Worm (Caenorhabditis elegans) whole organism, L4 larva: ENCODE data around the gene F47B8.13.

Experiments
- T26A8.4 ChIP-seq: fragments of 200-800 bp; sonication (Bioruptor generic); IDR thresholded peaks from 2 replicates; pipeline ENCODE4 v1.3.6; 2022; ENCODE audit warnings: missing genetic modification characterization, missing compliant biosample characterization
- aly-2 ChIP-seq: sonication (generic microtip); optimal IDR thresholded peaks from 2 replicates; lab custom pipeline; 2018; ENCODE audit warnings: missing biosample characterization, missing genetic modification characterization
- lsy-2 ChIP-seq, 2 experiments: fragments of 150-350 bp in 1 of 2; sonication (generic microtip) in 1 of 2; optimal IDR thresholded peaks; 2 replicates each; lab custom pipeline; 2014 to 2017; ENCODE audit warnings: missing biosample characterization in 2 of 2, missing genetic modification characterization in 2 of 2
- mxl-2 ChIP-seq: fragments of 200-800 bp; sonication (Bioruptor generic); conservative IDR thresholded peaks from 2 replicates; pipeline ENCODE4 v1.3.6; 2022; ENCODE audit warnings: missing genetic modification reagents, missing genetic modification characterization, missing compliant biosample characterization
- nhr-28 ChIP-seq: fragments of 150-350 bp; optimal IDR thresholded peaks from 2 replicates; lab custom pipeline; 2014; ENCODE audit warnings: missing biosample characterization, missing genetic modification characterization
- skn-1 ChIP-seq: fragments of 150-350 bp; optimal IDR thresholded peaks from 2 replicates; lab custom pipeline; 2014; ENCODE audit warnings: missing biosample characterization, missing genetic modification characterization
- snpc-4 ChIP-seq: fragments of 150-350 bp; optimal IDR thresholded peaks from 2 replicates; lab custom pipeline; 2014; ENCODE audit warnings: missing biosample characterization, missing genetic modification characterization

DNA sequence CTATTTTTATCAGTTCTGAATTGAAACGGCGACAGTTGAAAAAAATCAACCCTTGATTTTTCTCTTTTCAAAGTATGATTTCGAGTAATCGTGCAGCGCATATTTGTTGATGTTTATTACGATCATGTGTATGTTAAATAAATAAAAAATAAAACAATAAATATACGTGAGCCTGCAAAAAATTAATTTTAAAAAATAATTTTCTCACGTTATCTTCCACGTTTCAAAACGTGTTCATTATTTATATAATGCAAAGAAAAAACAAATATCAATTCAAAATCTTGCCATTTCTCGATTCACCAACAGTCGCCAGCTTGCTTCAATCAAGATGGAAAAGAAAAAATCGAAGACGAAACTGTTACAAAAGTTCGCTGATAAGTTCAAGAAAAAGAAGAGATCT lies 36.3 kb downstream of the F47B8.13 start, which contains the start of gene F40G12.10:
- TF ChIP-seq aly-2 (tag; lab: Kevin White, UChicago), result no peak
- TF ChIP-seq snpc-4 (tag; lab: Kevin White, UChicago), result no peak
- TF ChIP-seq mxl-2 (GFP tag; lab: Robert Waterston, UW), result no peak
- no peak for TF ChIP-seq nhr-28 (tag; lab: Kevin White, UChicago)
- no peak for TF ChIP-seq lsy-2 (tag; optimal IDR thresholded peaks at IDR 0.05; lab: Kevin White, UChicago)
- TF ChIP-seq skn-1 (tag; lab: Kevin White, UChicago), result no peak
- no peak for TF ChIP-seq T26A8.4 (GFP tag; lab: Robert Waterston, UW)
